Worm (Caenorhabditis elegans) whole organism, late embryonic: Measurements from ENCODE around the gene fbxb-57.

Experiments
- ceh-24 ChIP-seq: sonication (generic microtip); optimal IDR thresholded peaks from 2 replicates; lab custom pipeline; 2016; ENCODE audit warnings: mild to moderate bottlenecking, missing genetic modification characterization, missing compliant biosample characterization
- fkh-10 ChIP-seq: fragments of 150-350 bp; optimal IDR thresholded peaks from 2 replicates; lab custom pipeline; 2014; ENCODE audit warnings: missing biosample characterization, missing genetic modification reagents, missing genetic modification characterization
- hlh-30 ChIP-seq: sonication (generic microtip); optimal IDR thresholded peaks from 2 replicates; lab custom pipeline; 2017; ENCODE audit warnings: antibody characterized with exemption, missing genetic modification characterization, missing compliant biosample characterization; ENCODE audit not compliant: insufficient read depth

- no peak for TF ChIP-seq fkh-10
- no peak for TF ChIP-seq ceh-24 (tag; lab: Kevin White, UChicago)
- TF ChIP-seq hlh-30 (tag; lab: Kevin White, UChicago): no peak
Measured at ce11 chrV:19309591-19309990, 21.0 kb downstream of the fbxb-57 start, which contains the start of gene F55C9.11.
